Fruit fly (Drosophila melanogaster) whole organism, embryonic: Measurements from ENCODE around the gene Rab9Fb.
A peak's percentile ranks its signal among the peaks of the same experiment; 100 is the strongest.

Experiments used
- B-H2 ChIP-seq: fragments of 200-800 bp; sonication (Bioruptor generic); optimal IDR thresholded peaks from 2 replicates; lab custom pipeline; 2018; ENCODE audit warnings: missing biosample characterization, mild to moderate bottlenecking, missing genetic modification characterization
- CG10274 ChIP-seq: fragments of 200-800 bp; sonication (Bioruptor generic); optimal IDR thresholded peaks from 3 replicates; lab custom pipeline; 2017; ENCODE audit warnings: missing biosample characterization, mild to moderate bottlenecking, missing genetic modification characterization
- CG10543 ChIP-seq: fragments of 200-800 bp; sonication (Bioruptor generic); optimal IDR thresholded peaks from 3 replicates; lab custom pipeline; 2017; ENCODE audit warnings: missing biosample characterization, mild to moderate bottlenecking, missing genetic modification characterization, moderate library complexity
- CG11560 ChIP-seq: fragments of 200-800 bp; sonication (Bioruptor generic); IDR thresholded peaks from 3 replicates; pipeline ENCODE4 v1.3.6; 2022; ENCODE audit warnings: missing biosample characterization, missing genetic modification characterization
- CG12219 ChIP-seq: fragments of 200-800 bp; sonication (Bioruptor generic); optimal IDR thresholded peaks from 3 replicates; lab custom pipeline; 2018; ENCODE audit warnings: missing biosample characterization, mild to moderate bottlenecking, missing genetic modification characterization
- CG12659 ChIP-seq: fragments of 200-800 bp; sonication (Bioruptor generic); optimal IDR thresholded peaks from 3 replicates; lab custom pipeline; 2017; ENCODE audit warnings: mild to moderate bottlenecking, missing biosample characterization, missing genetic modification reagents, missing genetic modification characterization
- CG13296 ChIP-seq: fragments of 200-800 bp; sonication (Bioruptor generic); optimal IDR thresholded peaks from 3 replicates; lab custom pipeline; 2018; ENCODE audit warnings: missing biosample characterization, mild to moderate bottlenecking, missing genetic modification characterization
- CG1792 ChIP-seq: fragments of 200-800 bp; sonication (Bioruptor generic); optimal IDR thresholded peaks from 2 replicates; lab custom pipeline; 2016; ENCODE audit warnings: missing biosample characterization, missing genetic modification characterization
- CG18262 ChIP-seq: fragments of 200-800 bp; optimal IDR thresholded peaks from 3 replicates; lab custom pipeline; 2019; ENCODE audit warnings: missing biosample characterization, mild to moderate bottlenecking, missing genetic modification characterization, moderate library complexity
- CG18619 ChIP-seq: fragments of 200-800 bp; sonication (Bioruptor generic); optimal IDR thresholded peaks from 3 replicates; lab custom pipeline; 2017; ENCODE audit warnings: missing biosample characterization, mild to moderate bottlenecking, missing genetic modification characterization
- CG2712 ChIP-seq: fragments of 200-800 bp; optimal IDR thresholded peaks from 3 replicates; lab custom pipeline; 2019; ENCODE audit warnings: missing biosample characterization, mild to moderate bottlenecking, missing genetic modification characterization, moderate library complexity
- CG3281 ChIP-seq: fragments of 200-800 bp; sonication (Bioruptor generic); optimal IDR thresholded peaks from 3 replicates; lab custom pipeline; 2017; ENCODE audit warnings: missing biosample characterization, mild to moderate bottlenecking, missing genetic modification characterization
- CG34376 ChIP-seq: fragments of 200-800 bp; sonication (Bioruptor generic); optimal IDR thresholded peaks from 2 replicates; lab custom pipeline; 2018; ENCODE audit warnings: missing biosample characterization, mild to moderate bottlenecking, missing genetic modification characterization
- CG4820 ChIP-seq: fragments of 200-800 bp; sonication (Bioruptor generic); optimal IDR thresholded peaks from 3 replicates; lab custom pipeline; 2016; ENCODE audit warnings: missing biosample characterization, missing genetic modification characterization
- CG5180 ChIP-seq: fragments of 200-800 bp; sonication (Bioruptor generic); optimal IDR thresholded peaks from 3 replicates; lab custom pipeline; 2017; ENCODE audit warnings: missing biosample characterization, missing genetic modification characterization, mild to moderate bottlenecking, moderate library complexity, missing genetic modification reagents
- CG5953 ChIP-seq: fragments of 200-800 bp; sonication (Bioruptor generic); IDR thresholded peaks from 2 replicates; pipeline ENCODE4 v1.3.6; 2022; ENCODE audit warnings: missing biosample characterization, missing genetic modification characterization
- CG7839 ChIP-seq: fragments of 200-800 bp; sonication (Bioruptor generic); optimal IDR thresholded peaks from 3 replicates; lab custom pipeline; 2018; ENCODE audit warnings: missing biosample characterization, mild to moderate bottlenecking, missing genetic modification characterization, moderate library complexity
- CG8290 ChIP-seq, 3 experiments: fragments of 200-800 bp; sonication (Bioruptor generic); optimal IDR thresholded peaks; 2 replicates each; lab custom pipeline; 2016 to 2019; ENCODE audit warnings: missing biosample characterization in 3 of 3, missing genetic modification characterization in 3 of 3, mild to moderate bottlenecking in 2 of 3, moderate library complexity in 1 of 3
- CG8924 ChIP-seq: fragments of 200-800 bp; optimal IDR thresholded peaks from 3 replicates; lab custom pipeline; 2019; ENCODE audit warnings: missing biosample characterization, mild to moderate bottlenecking, missing genetic modification characterization, moderate library complexity
- CG9215 ChIP-seq: fragments of 200-800 bp; sonication (Bioruptor generic); IDR thresholded peaks from 2 replicates; pipeline ENCODE4 v1.3.6; 2022; ENCODE audit warnings: missing biosample characterization, missing genetic modification characterization
- CoRest ChIP-seq: fragments of 200-800 bp; sonication (Bioruptor generic); optimal IDR thresholded peaks from 3 replicates; lab custom pipeline; 2018; ENCODE audit warnings: missing biosample characterization, mild to moderate bottlenecking, missing genetic modification characterization, moderate library complexity
- Deaf1 ChIP-seq: fragments of 200-800 bp; optimal IDR thresholded peaks from 3 replicates; lab custom pipeline; 2019; ENCODE audit warnings: missing biosample characterization, mild to moderate bottlenecking, missing genetic modification characterization, moderate library complexity
- E2f2 ChIP-seq: fragments of 200-800 bp; sonication (Bioruptor generic); IDR thresholded peaks from 2 replicates; pipeline ENCODE4 v1.3.6; 2022; ENCODE audit warnings: missing biosample characterization, missing genetic modification characterization
- Eip74EF ChIP-seq, 2 experiments: fragments of 200-800 bp in 1 of 2; fragments of >200 bp in 1 of 2; sonication (Bioruptor generic) in 1 of 2; optimal IDR thresholded peaks; 2 replicates each; lab custom pipeline; 2017 to 2019; ENCODE audit warnings: missing biosample characterization in 2 of 2, missing genetic modification characterization in 2 of 2, mild to moderate bottlenecking in 1 of 2, moderate library complexity in 1 of 2
- Hmr ChIP-seq: fragments of 200-800 bp; sonication (Bioruptor generic); optimal IDR thresholded peaks from 3 replicates; lab custom pipeline; 2017; ENCODE audit warnings: mild to moderate bottlenecking, missing biosample characterization, missing genetic modification reagents, missing genetic modification characterization
- Med ChIP-seq: fragments of 200-800 bp; sonication (Bioruptor generic); peaks from one replicate; lab custom pipeline; 2016; ENCODE audit warnings: missing biosample characterization, missing genetic modification characterization, mild to moderate bottlenecking, inconsistent platforms, moderate library complexity
- Optix ChIP-seq: fragments of 200-800 bp; sonication (Bioruptor generic); IDR thresholded peaks from 3 replicates; pipeline ENCODE4 v1.3.6; 2022; ENCODE audit warnings: missing biosample characterization, missing genetic modification characterization
- Pdp1 ChIP-seq, 2 experiments: fragments of 200-800 bp; sonication (Bioruptor generic); optimal IDR thresholded peaks; 3 replicates each; lab custom pipeline; 2016; ENCODE audit warnings: missing biosample characterization in 2 of 2, missing genetic modification characterization in 2 of 2, mild to moderate bottlenecking in 1 of 2, moderate library complexity in 1 of 2
- Sox102F ChIP-seq: fragments of 200-800 bp; sonication (Bioruptor generic); optimal IDR thresholded peaks from 2 replicates; lab custom pipeline; 2018; ENCODE audit warnings: missing biosample characterization, mild to moderate bottlenecking, missing genetic modification characterization, moderate library complexity
- Xrp1 ChIP-seq: fragments of 200-800 bp; sonication (Bioruptor generic); IDR thresholded peaks from 2 replicates; pipeline ENCODE4 v1.3.6; 2022; ENCODE audit warnings: missing biosample characterization, missing genetic modification characterization
- chinmo ChIP-seq: fragments of 200-800 bp; sonication (Bioruptor generic); IDR thresholded peaks from 4 replicates; pipeline ENCODE4 v1.3.6; 2022; ENCODE audit warnings: missing biosample characterization, missing genetic modification characterization; ENCODE audit not compliant: partially characterized antibody
- crp ChIP-seq, 2 experiments: fragments of 200-800 bp; sonication (Bioruptor generic); optimal IDR thresholded peaks; 2 replicates in 1 of 2; 3 replicates in 1 of 2; lab custom pipeline; 2017; ENCODE audit warnings: missing biosample characterization in 2 of 2, missing genetic modification characterization in 2 of 2, mild to moderate bottlenecking in 1 of 2, moderate library complexity in 1 of 2
- dmrt99B ChIP-seq: fragments of 200-800 bp; sonication (Bioruptor generic); optimal IDR thresholded peaks from 2 replicates; lab custom pipeline; 2018; ENCODE audit warnings: missing biosample characterization, mild to moderate bottlenecking, missing genetic modification characterization, moderate library complexity
- fd102C ChIP-seq: fragments of 200-800 bp; sonication (Bioruptor generic); optimal IDR thresholded peaks from 2 replicates; lab custom pipeline; 2018; ENCODE audit warnings: missing biosample characterization, mild to moderate bottlenecking, missing genetic modification characterization, moderate library complexity
- gem ChIP-seq: fragments of 200-800 bp; sonication (Bioruptor generic); optimal IDR thresholded peaks from 2 replicates; lab custom pipeline; 2019; ENCODE audit warnings: missing biosample characterization, mild to moderate bottlenecking, missing genetic modification characterization, moderate library complexity
- grau ChIP-seq: fragments of 200-800 bp; optimal IDR thresholded peaks from 3 replicates; lab custom pipeline; 2019; ENCODE audit warnings: missing biosample characterization, mild to moderate bottlenecking, missing genetic modification characterization, moderate library complexity
- hth ChIP-seq: fragments of >200 bp; optimal IDR thresholded peaks from 2 replicates; lab custom pipeline; 2017; ENCODE audit warnings: inconsistent platforms
- nom ChIP-seq: fragments of 200-800 bp; sonication (Bioruptor generic); optimal IDR thresholded peaks from 2 replicates; lab custom pipeline; 2017; ENCODE audit warnings: missing biosample characterization, missing genetic modification characterization, mild to moderate bottlenecking, moderate library complexity, missing genetic modification reagents
- oc ChIP-seq: fragments of 200-800 bp; sonication (Bioruptor generic); optimal IDR thresholded peaks from 2 replicates; lab custom pipeline; 2018; ENCODE audit warnings: missing biosample characterization, mild to moderate bottlenecking, missing genetic modification characterization, moderate library complexity
- otp ChIP-seq: fragments of 200-800 bp; sonication (Bioruptor generic); IDR thresholded peaks from 3 replicates; pipeline ENCODE4, ENCODE4 v1.3.6; 2022; ENCODE audit warnings: missing biosample characterization, missing genetic modification characterization
- pnt ChIP-seq: fragments of 200-800 bp; sonication (Bioruptor generic); optimal IDR thresholded peaks from 3 replicates; lab custom pipeline; 2016; ENCODE audit warnings: missing biosample characterization, missing genetic modification characterization
- ro ChIP-seq: fragments of 200-800 bp; sonication (Bioruptor generic); IDR thresholded peaks from 2 replicates; pipeline ENCODE4 v1.3.6; 2022; ENCODE audit warnings: missing biosample characterization, missing genetic modification characterization
- sens ChIP-seq: fragments of 200-800 bp; sonication (Bioruptor generic); peaks from one replicate; lab custom pipeline; 2016; ENCODE audit warnings: missing biosample characterization, missing genetic modification characterization
- sna ChIP-seq: fragments of 200-800 bp; sonication (Bioruptor generic); IDR thresholded peaks from 2 replicates; pipeline ENCODE4 v1.3.6; 2022; ENCODE audit warnings: missing biosample characterization, missing genetic modification characterization; ENCODE audit not compliant: partially characterized antibody
- so ChIP-seq: fragments of 200-800 bp; sonication (Bioruptor generic); IDR thresholded peaks from 3 replicates; pipeline ENCODE4 v1.3.6; 2022; ENCODE audit warnings: missing biosample characterization, missing genetic modification characterization
- sr ChIP-seq: fragments of 200-800 bp; sonication (Bioruptor generic); IDR thresholded peaks from 3 replicates; pipeline ENCODE4 v1.3.6; 2022; ENCODE audit warnings: missing biosample characterization, missing genetic modification characterization
- sug ChIP-seq: fragments of 200-800 bp; optimal IDR thresholded peaks from 2 replicates; lab custom pipeline; 2019; ENCODE audit warnings: missing biosample characterization, mild to moderate bottlenecking, missing genetic modification characterization, moderate library complexity
- ttk ChIP-seq: fragments of 200-800 bp; sonication (Bioruptor generic); IDR thresholded peaks from 2 replicates; pipeline ENCODE4 v2.1.2; 2022; ENCODE audit warnings: missing biosample characterization, missing genetic modification characterization
- vvl ChIP-seq: fragments of 200-800 bp; sonication (Bioruptor generic); IDR thresholded peaks from 2 replicates; pipeline ENCODE4 v1.3.6; 2022; ENCODE audit warnings: missing biosample characterization, missing genetic modification characterization

The Rab9Fb gene

DNA sequence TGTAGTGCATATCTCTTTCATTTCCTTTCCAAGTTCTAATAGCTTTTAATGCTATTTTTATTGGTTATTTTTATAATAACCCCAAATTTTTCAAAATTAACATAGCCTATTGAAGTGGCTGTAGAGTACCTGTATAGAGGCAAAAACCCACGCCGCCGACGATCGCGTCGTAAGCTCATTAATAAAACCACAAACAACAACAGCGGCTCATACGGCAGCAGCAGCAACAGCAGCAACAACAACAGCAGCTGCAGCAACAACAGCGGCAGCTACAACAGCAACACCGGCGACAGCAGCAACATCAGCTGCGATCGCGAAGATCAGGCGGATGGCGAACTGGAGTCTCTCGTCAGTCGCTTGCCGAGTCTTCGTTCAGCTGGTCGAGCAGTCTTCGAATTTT, 25.2 kb downstream of the Rab9Fb start, which contains the start of gene CG2145 (continued):
- TF ChIP-seq CG7839 (tag; lab: Kevin White, UChicago) (peak; percentile 1), CG2712 (tag; lab: Kevin White, UChicago) (peak; percentile 38), so (0 out of 3 replicates have a peak, but pooled peaks have one; percentile 19), CG8924 (peak; percentile 0), CG8290 (GFP tag; optimal IDR thresholded peaks at IDR 0.05; lab: Kevin White, UChicago) (no peak), CG8290 (tag; optimal IDR thresholded peaks at IDR 0.05; lab: Kevin White, UChicago) (peak in 1 of 2 experiments; percentile 20), fd102C (GFP tag; lab: Kevin White, UChicago) (no peak), nom (GFP tag; lab: Kevin White, UChicago) (peak; percentile 48), crp (GFP tag; optimal IDR thresholded peaks at IDR 0.05; lab: Kevin White, UChicago) (peak in 1 of 2 experiments; percentile 23), CG10274 (peak; percentile 95), Xrp1 (GFP tag; lab: Robert Waterston, UW) (0 out of 2 replicates have a peak, but pooled peaks have one; percentile 7), CG5953 (GFP tag; lab: Robert Waterston, UW) (no peak), CG9215 (no peak), CG12659 (peak; percentile 8), sr (GFP tag; lab: Robert Waterston, UW) (0 out of 3 replicates have a peak, but pooled peaks have one; percentile 51), ro (no peak), vvl (GFP tag; lab: Robert Waterston, UW) (peak; percentile 64), Sox102F (GFP tag; lab: Kevin White, UChicago) (peak; percentile 4), gem (peak; percentile 37), otp (GFP tag; lab: Robert Waterston, UW) (peak; percentile 8; the same call in 1 of the 3 replicates), dmrt99B (peak; percentile 26), B-H2 (GFP tag; lab: Kevin White, UChicago) (peak; percentile 26), Hmr (GFP tag; lab: Kevin White, UChicago) (peak; percentile 5), E2f2 (GFP tag; lab: Robert Waterston, UW) (no peak), oc (tag; lab: Kevin White, UChicago) (peak; percentile 74), Deaf1 (tag; lab: Kevin White, UChicago) (peak; percentile 84), CG11560 (tag; lab: Robert Waterston, UW) (no peak), CG3281 (GFP tag; lab: Kevin White, UChicago) (peak; percentile 0), CG13296 (peak; percentile 5), sens (GFP tag; lab: Kevin White, UChicago) (peak; percentile 18), Optix (GFP tag; lab: Robert Waterston, UW) (no peak), grau (tag; lab: Kevin White, UChicago) (peak; percentile 25), CoRest (tag; lab: Kevin White, UChicago) (peak; percentile 3), CG18262 (peak; percentile 5)

DNA sequence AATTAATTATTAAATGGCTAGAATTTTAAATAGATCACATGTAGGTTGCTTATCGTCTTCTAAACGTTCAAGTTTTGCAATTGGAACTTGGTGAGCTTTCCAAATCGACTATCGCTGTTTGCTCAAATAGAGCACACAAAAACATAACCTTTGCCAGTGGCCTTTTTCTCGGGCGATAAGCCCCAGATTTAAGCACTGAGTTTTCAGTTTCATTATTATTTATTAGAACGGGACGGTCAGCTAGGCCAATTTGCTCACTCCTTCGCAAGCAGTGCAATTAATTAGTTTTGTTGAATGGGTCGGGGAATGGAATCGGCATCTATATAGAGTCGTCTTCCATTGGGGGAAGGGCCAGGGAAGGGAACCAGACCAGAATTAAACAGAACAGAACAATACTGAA, 26.0 kb downstream of the Rab9Fb start:
- TF ChIP-seq sna (no peak), hth (no peak), Pdp1 (GFP tag; optimal IDR thresholded peaks at IDR 0.05; lab: Kevin White, UChicago) (peak in 1 of 2 experiments; percentile 90), CG5180 (GFP tag; lab: Kevin White, UChicago) (no peak), pnt (no peak), CG18619 (GFP tag; lab: Kevin White, UChicago) (no peak), CG1792 (GFP tag; lab: Kevin White, UChicago) (no peak), ttk (no peak), CG10543 (GFP tag; lab: Kevin White, UChicago) (peak; percentile 24), CG12219 (GFP tag; lab: Kevin White, UChicago) (no peak), nom (GFP tag; lab: Kevin White, UChicago) (no peak), CG34376 (GFP tag; lab: Kevin White, UChicago) (peak; percentile 92), chinmo (GFP tag; lab: Robert Waterston, UW) (0 out of 4 replicates have a peak, but pooled peaks have one; percentile 38), CG8290 (GFP tag; optimal IDR thresholded peaks at IDR 0.05; lab: Kevin White, UChicago) (no peak), CG8290 (tag; optimal IDR thresholded peaks at IDR 0.05; lab: Kevin White, UChicago) (no peak), sug (tag; lab: Kevin White, UChicago) (peak; percentile 40), CG4820 (no peak), Med (GFP tag; lab: Kevin White, UChicago) (peak; percentile 15), Eip74EF (GFP tag; optimal IDR thresholded peaks at IDR 0.05; lab: Kevin White, UChicago) (no peak)
